Fruit fly (Drosophila melanogaster) whole organism, embryonic: ENCODE measurements around the gene mts.

Experiments used
- B-H1 ChIP-seq: fragments of 200-800 bp; sonication (Bioruptor generic); IDR thresholded peaks from 3 replicates; pipeline ENCODE4 v1.3.6; 2022; ENCODE audit warnings: missing biosample characterization, missing genetic modification characterization
- BEAF-32 ChIP-seq: fragments of 200-800 bp; sonication (Bioruptor generic); optimal IDR thresholded peaks from 3 replicates; lab custom pipeline; 2017; ENCODE audit warnings: missing biosample characterization, missing genetic modification characterization, mild to moderate bottlenecking, moderate library complexity, missing genetic modification reagents
- Bgb ChIP-seq: fragments of 200-800 bp; sonication (Bioruptor generic); IDR thresholded peaks from 2 replicates; pipeline ENCODE4 v1.3.6; 2022; ENCODE audit warnings: missing biosample characterization, missing genetic modification characterization; ENCODE audit not compliant: partially characterized antibody
- C15 ChIP-seq: fragments of 200-800 bp; sonication (Bioruptor generic); IDR thresholded peaks from 3 replicates; pipeline ENCODE4 v1.3.6; 2022; ENCODE audit warnings: missing biosample characterization, missing genetic modification characterization
- CG10366 ChIP-seq: fragments of 200-800 bp; sonication (Bioruptor generic); IDR thresholded peaks from 2 replicates; pipeline ENCODE4 v1.3.6; 2022; ENCODE audit warnings: missing biosample characterization, missing genetic modification characterization
- CG10979 ChIP-seq: fragments of 200-800 bp; sonication (Bioruptor generic); optimal IDR thresholded peaks from 2 replicates; lab custom pipeline; 2018; ENCODE audit warnings: missing biosample characterization, mild to moderate bottlenecking, missing genetic modification characterization, moderate library complexity
- CG12104 ChIP-seq: fragments of 200-800 bp; sonication (Bioruptor generic); optimal IDR thresholded peaks from 3 replicates; lab custom pipeline; 2016; ENCODE audit warnings: missing biosample characterization, missing genetic modification characterization
- CG12744 ChIP-seq: fragments of 200-800 bp; sonication (Bioruptor generic); optimal IDR thresholded peaks from 2 replicates; lab custom pipeline; 2016; ENCODE audit warnings: missing biosample characterization, missing genetic modification characterization
- CG14441 ChIP-seq: fragments of 200-800 bp; sonication (Bioruptor generic); IDR thresholded peaks from 2 replicates; pipeline ENCODE4 v1.3.6; 2022; ENCODE audit warnings: missing biosample characterization, missing genetic modification characterization
- CG17186 ChIP-seq: fragments of 200-800 bp; sonication (Bioruptor generic); optimal IDR thresholded peaks from 3 replicates; lab custom pipeline; 2017; ENCODE audit warnings: missing biosample characterization, missing genetic modification reagents, missing genetic modification characterization
- CG17829 ChIP-seq: fragments of 200-800 bp; optimal IDR thresholded peaks from 2 replicates; lab custom pipeline; 2019; ENCODE audit warnings: missing biosample characterization, mild to moderate bottlenecking, missing genetic modification characterization, moderate library complexity
- CG18764 ChIP-seq: fragments of 200-800 bp; sonication (Bioruptor generic); optimal IDR thresholded peaks from 3 replicates; lab custom pipeline; 2016; ENCODE audit warnings: missing biosample characterization, missing genetic modification characterization
- CG30403 ChIP-seq: fragments of 200-800 bp; sonication (Bioruptor generic); optimal IDR thresholded peaks from 3 replicates; lab custom pipeline; 2016; ENCODE audit warnings: missing biosample characterization, missing genetic modification characterization
- CG3407 ChIP-seq: fragments of 200-800 bp; sonication (Bioruptor generic); optimal IDR thresholded peaks from 2 replicates; lab custom pipeline; 2018; ENCODE audit warnings: missing biosample characterization, mild to moderate bottlenecking, missing genetic modification characterization
- CG43689 ChIP-seq: fragments of 200-800 bp; sonication (Bioruptor generic); IDR thresholded peaks from 2 replicates; pipeline ENCODE4 v1.3.6; 2022; ENCODE audit warnings: missing biosample characterization, missing genetic modification characterization
- CG4707 ChIP-seq: fragments of 200-800 bp; sonication (Bioruptor generic); optimal IDR thresholded peaks from 2 replicates; lab custom pipeline; 2018; ENCODE audit warnings: missing biosample characterization, mild to moderate bottlenecking, missing genetic modification characterization, moderate library complexity
- CG6683 ChIP-seq: fragments of 200-800 bp; sonication (Bioruptor generic); optimal IDR thresholded peaks from 2 replicates; lab custom pipeline; 2017; ENCODE audit warnings: missing biosample characterization, mild to moderate bottlenecking, missing genetic modification characterization, missing genetic modification reagents
- CG7372 ChIP-seq: fragments of 200-800 bp; sonication (Bioruptor generic); IDR thresholded peaks from 2 replicates; pipeline ENCODE4 v1.3.6; 2022; ENCODE audit warnings: missing biosample characterization, missing genetic modification characterization
- CG8765 ChIP-seq: fragments of 200-800 bp; sonication (Bioruptor generic); IDR thresholded peaks from 2 replicates; pipeline ENCODE4 v1.3.6; 2022; ENCODE audit warnings: missing biosample characterization, missing genetic modification characterization
- CG8924 ChIP-seq: fragments of 200-800 bp; optimal IDR thresholded peaks from 3 replicates; lab custom pipeline; 2019; ENCODE audit warnings: missing biosample characterization, mild to moderate bottlenecking, missing genetic modification characterization, moderate library complexity
- CG9817 ChIP-seq: fragments of 200-800 bp; sonication (Bioruptor generic); optimal IDR thresholded peaks from 2 replicates; lab custom pipeline; 2018; ENCODE audit warnings: missing biosample characterization, mild to moderate bottlenecking, missing genetic modification characterization, moderate library complexity
- Dip3 ChIP-seq: fragments of 200-800 bp; sonication (Bioruptor generic); optimal IDR thresholded peaks from 3 replicates; lab custom pipeline; 2016; ENCODE audit warnings: missing biosample characterization, missing genetic modification characterization
- E2f2 ChIP-seq: fragments of 200-800 bp; sonication (Bioruptor generic); IDR thresholded peaks from 2 replicates; pipeline ENCODE4 v1.3.6; 2022; ENCODE audit warnings: missing biosample characterization, missing genetic modification characterization
- Ets97D ChIP-seq: fragments of 200-800 bp; sonication (Bioruptor generic); optimal IDR thresholded peaks from 3 replicates; lab custom pipeline; 2016; ENCODE audit warnings: missing biosample characterization, missing genetic modification characterization
- Fer3 ChIP-seq: fragments of 200-800 bp; sonication (Bioruptor generic); optimal IDR thresholded peaks from 2 replicates; lab custom pipeline; 2018; ENCODE audit warnings: missing biosample characterization, mild to moderate bottlenecking, missing genetic modification characterization, moderate library complexity
- Gug ChIP-seq: fragments of 200-800 bp; sonication (Bioruptor generic); IDR thresholded peaks from 4 replicates; pipeline ENCODE4 v1.3.6; 2022; ENCODE audit warnings: missing biosample characterization, missing genetic modification characterization
- HLH54F ChIP-seq: fragments of 200-800 bp; sonication (Bioruptor generic); optimal IDR thresholded peaks from 3 replicates; lab custom pipeline; 2016; ENCODE audit warnings: missing biosample characterization, missing genetic modification characterization
- Hmr ChIP-seq: fragments of 200-800 bp; sonication (Bioruptor generic); optimal IDR thresholded peaks from 3 replicates; lab custom pipeline; 2017; ENCODE audit warnings: mild to moderate bottlenecking, missing biosample characterization, missing genetic modification reagents, missing genetic modification characterization
- Jarid2 ChIP-seq: fragments of 200-800 bp; sonication (Bioruptor generic); optimal IDR thresholded peaks from 3 replicates; lab custom pipeline; 2017; ENCODE audit warnings: mild to moderate bottlenecking, missing biosample characterization, missing genetic modification reagents, missing genetic modification characterization
- Ravus ChIP-seq: fragments of 200-800 bp; sonication (Bioruptor generic); IDR thresholded peaks from 2 replicates; pipeline ENCODE4 v1.3.6; 2022; ENCODE audit warnings: missing biosample characterization, missing genetic modification characterization
- Scr ChIP-seq: fragments of 200-800 bp; sonication (Bioruptor generic); IDR thresholded peaks from 2 replicates; pipeline ENCODE4 v1.3.6; 2022; ENCODE audit warnings: missing biosample characterization, missing genetic modification characterization; ENCODE audit not compliant: partially characterized antibody
- Ssrp ChIP-seq: fragments of 200-800 bp; sonication (Bioruptor generic); optimal IDR thresholded peaks from 2 replicates; lab custom pipeline; 2018; ENCODE audit warnings: missing biosample characterization, mild to moderate bottlenecking, missing genetic modification characterization, moderate library complexity
- Usf ChIP-seq: fragments of 200-800 bp; sonication (Bioruptor generic); optimal IDR thresholded peaks from 2 replicates; lab custom pipeline; 2017; ENCODE audit warnings: missing genotype, missing biosample characterization, missing genetic modification characterization
- ash1 ChIP-seq: fragments of 200-800 bp; sonication (Bioruptor generic); optimal IDR thresholded peaks from 2 replicates; lab custom pipeline; 2018; ENCODE audit warnings: missing biosample characterization, mild to moderate bottlenecking, missing genetic modification characterization
- az2 ChIP-seq: fragments of 200-800 bp; sonication (Bioruptor generic); optimal IDR thresholded peaks from 3 replicates; lab custom pipeline; 2016; ENCODE audit warnings: missing biosample characterization, missing genetic modification characterization
- crc ChIP-seq: fragments of 200-800 bp; sonication (Bioruptor generic); optimal IDR thresholded peaks from 2 replicates; lab custom pipeline; 2016; ENCODE audit warnings: missing biosample characterization, missing genetic modification characterization
- croc ChIP-seq: fragments of 200-800 bp; sonication (Bioruptor generic); conservative IDR thresholded peaks from 3 replicates; pipeline ENCODE4 v1.3.6; 2022; ENCODE audit warnings: missing biosample characterization, missing genetic modification characterization
- ewg ChIP-seq: fragments of 200-800 bp; sonication (Bioruptor generic); optimal IDR thresholded peaks from 3 replicates; lab custom pipeline; 2017; ENCODE audit warnings: mild to moderate bottlenecking, missing biosample characterization, missing genetic modification reagents, missing genetic modification characterization
- fu2 ChIP-seq: fragments of 200-800 bp; sonication (Bioruptor generic); optimal IDR thresholded peaks from 2 replicates; lab custom pipeline; 2016; ENCODE audit warnings: missing biosample characterization, missing genetic modification characterization
- jigr1 ChIP-seq: fragments of 200-800 bp; sonication (Bioruptor generic); IDR thresholded peaks from 3 replicates; pipeline ENCODE4 v1.3.6; 2022; ENCODE audit warnings: missing biosample characterization, missing genetic modification characterization
- klu ChIP-seq: fragments of 200-800 bp; sonication (Bioruptor generic); IDR thresholded peaks from 2 replicates; pipeline ENCODE4 v1.3.6; 2022; ENCODE audit warnings: missing biosample characterization, missing genetic modification characterization
- mld ChIP-seq: fragments of 200-800 bp; sonication (Bioruptor generic); IDR thresholded peaks from 3 replicates; pipeline ENCODE4 v1.3.6; 2022; ENCODE audit warnings: missing biosample characterization, missing genetic modification characterization; ENCODE audit not compliant: partially characterized antibody
- nerfin-2 ChIP-seq: fragments of 200-800 bp; sonication (Bioruptor generic); IDR thresholded peaks from 2 replicates; pipeline ENCODE4 v1.3.6; 2022; ENCODE audit warnings: missing biosample characterization, missing genetic modification characterization; ENCODE audit not compliant: partially characterized antibody
- oc ChIP-seq: fragments of 200-800 bp; sonication (Bioruptor generic); optimal IDR thresholded peaks from 2 replicates; lab custom pipeline; 2018; ENCODE audit warnings: missing biosample characterization, mild to moderate bottlenecking, missing genetic modification characterization, moderate library complexity
- p53 ChIP-seq: fragments of 200-800 bp; sonication (Bioruptor generic); optimal IDR thresholded peaks from 2 replicates; lab custom pipeline; 2016; ENCODE audit warnings: missing biosample characterization, missing genetic modification characterization
- peb ChIP-seq: fragments of 200-800 bp; sonication (Bioruptor generic); IDR thresholded peaks from 2 replicates; pipeline ENCODE4 v1.3.6; 2022; ENCODE audit warnings: missing biosample characterization, missing genetic modification characterization
- scrt ChIP-seq: fragments of 200-800 bp; sonication (Bioruptor generic); optimal IDR thresholded peaks from 2 replicates; lab custom pipeline; 2018; ENCODE audit warnings: missing biosample characterization, mild to moderate bottlenecking, missing genetic modification characterization, moderate library complexity
- shn ChIP-seq: fragments of 200-800 bp; sonication (Bioruptor generic); optimal IDR thresholded peaks from 3 replicates; lab custom pipeline; 2016; ENCODE audit warnings: missing biosample characterization, missing genetic modification characterization
- sim ChIP-seq: fragments of 200-800 bp; sonication (Bioruptor generic); IDR thresholded peaks from 2 replicates; pipeline ENCODE4 v1.3.6; 2022; ENCODE audit warnings: missing biosample characterization, missing genetic modification characterization
- toy ChIP-seq: fragments of 200-800 bp; sonication (Bioruptor generic); IDR thresholded peaks from 2 replicates; pipeline ENCODE4 v1.3.6; 2022; ENCODE audit warnings: missing biosample characterization, missing genetic modification characterization
- unpg ChIP-seq: fragments of 200-800 bp; sonication (Bioruptor generic); optimal IDR thresholded peaks from 3 replicates; lab custom pipeline; 2018; ENCODE audit warnings: missing biosample characterization, mild to moderate bottlenecking, missing genetic modification characterization, moderate library complexity
- vnd ChIP-seq: fragments of 200-800 bp; sonication (Bioruptor generic); IDR thresholded peaks from 3 replicates; pipeline ENCODE4 v1.3.6; 2022; ENCODE audit warnings: missing biosample characterization, missing genetic modification characterization; ENCODE audit not compliant: partially characterized antibody

The mts gene

DNA sequence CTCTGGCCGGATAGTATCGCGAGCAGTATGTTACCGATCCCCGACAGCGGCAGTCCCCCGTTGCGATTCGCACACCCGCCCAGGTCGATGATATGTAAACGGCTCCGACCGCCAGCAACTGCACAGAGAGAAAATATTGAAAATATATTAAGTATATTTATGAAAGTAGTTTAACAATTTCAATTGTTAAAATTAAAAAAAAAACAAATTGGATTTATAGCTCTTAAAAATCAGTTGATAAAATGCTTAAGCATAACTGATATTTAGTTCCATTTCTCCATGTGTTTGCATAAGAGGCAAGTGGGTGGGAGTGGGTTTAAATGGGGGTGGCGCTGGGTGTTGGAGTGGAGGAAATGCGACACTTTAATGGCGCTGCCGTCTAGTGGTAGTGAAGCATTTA lies 22.0 kb downstream of the mts start (continued):
- no peak for TF ChIP-seq Dip3
- TF ChIP-seq CG43689 (GFP tag; lab: Robert Waterston, UW), result no peak
- peak; percentile 12; the same call in 1 of the 2 replicates for TF ChIP-seq CG10366 (GFP tag; lab: Robert Waterston, UW)
- TF ChIP-seq nerfin-2 (GFP tag; lab: Robert Waterston, UW), result no peak
- no peak for TF ChIP-seq Bgb
- TF ChIP-seq E2f2 (GFP tag; lab: Robert Waterston, UW), result 0 out of 2 replicates have a peak, but pooled peaks have one; percentile 8
- no peak for TF ChIP-seq Ets97D (GFP tag; lab: Kevin White, UChicago)
- TF ChIP-seq CG12744 (GFP tag; lab: Kevin White, UChicago), result no peak
- TF ChIP-seq ash1 (GFP tag; lab: Kevin White, UChicago), result no peak
- TF ChIP-seq Hmr (GFP tag; lab: Kevin White, UChicago), result peak; percentile 9
- no peak for TF ChIP-seq CG17829 (tag; lab: Kevin White, UChicago)
- no peak for TF ChIP-seq CG17186 (GFP tag; lab: Kevin White, UChicago)
- no peak for TF ChIP-seq shn
- peak; percentile 34 for TF ChIP-seq unpg (GFP tag; lab: Kevin White, UChicago)
- TF ChIP-seq CG30403 (GFP tag; lab: Kevin White, UChicago), result no peak
- peak; percentile 24 for TF ChIP-seq CG10979 (tag; lab: Kevin White, UChicago)
- TF ChIP-seq Jarid2 (GFP tag; lab: Kevin White, UChicago), result no peak
- TF ChIP-seq Gug (GFP tag; lab: Robert Waterston, UW), result no peak
- no peak for TF ChIP-seq CG8924
- no peak for TF ChIP-seq CG8765 (GFP tag; lab: Robert Waterston, UW)
- TF ChIP-seq Ssrp (tag; lab: Kevin White, UChicago), result peak; percentile 3
- no peak for TF ChIP-seq Usf
- no peak for TF ChIP-seq Fer3
- TF ChIP-seq CG18764 (GFP tag; lab: Kevin White, UChicago), result no peak
- no peak for TF ChIP-seq crc
- no peak for TF ChIP-seq Ravus (GFP tag; lab: Robert Waterston, UW)
- peak; percentile 23 for TF ChIP-seq CG9817
- no peak for TF ChIP-seq fu2
- TF ChIP-seq az2 (GFP tag; lab: Kevin White, UChicago), result peak; percentile 7
- no peak for TF ChIP-seq HLH54F (GFP tag; lab: Kevin White, UChicago)
- TF ChIP-seq oc (tag; lab: Kevin White, UChicago), result no peak
- TF ChIP-seq B-H1 (GFP tag; lab: Robert Waterston, UW), result no peak
- no peak for TF ChIP-seq scrt (GFP tag; lab: Kevin White, UChicago)
- TF ChIP-seq CG6683 (GFP tag; lab: Kevin White, UChicago), result no peak
- no peak for TF ChIP-seq CG4707
- no peak for TF ChIP-seq jigr1
- no peak for TF ChIP-seq croc (GFP tag; lab: Robert Waterston, UW)
- no peak for TF ChIP-seq p53 (GFP tag; lab: Kevin White, UChicago)
- TF ChIP-seq toy, result no peak
- TF ChIP-seq C15 (GFP tag; lab: Robert Waterston, UW), result no peak
- no peak for TF ChIP-seq sim (GFP tag; lab: Robert Waterston, UW)
- TF ChIP-seq vnd, result no peak
- TF ChIP-seq CG14441 (GFP tag; lab: Robert Waterston, UW), result no peak
- TF ChIP-seq klu (GFP tag; lab: Robert Waterston, UW), result 0 out of 2 replicates have a peak, but pooled peaks have one; percentile 10
- TF ChIP-seq CG12104, result no peak
- no peak for TF ChIP-seq peb (GFP tag; lab: Robert Waterston, UW)
- no peak for TF ChIP-seq Scr (GFP tag; lab: Robert Waterston, UW)
- TF ChIP-seq CG3407, result no peak
- TF ChIP-seq mld, result no peak
- no peak for TF ChIP-seq BEAF-32
- no peak for TF ChIP-seq CG7372 (GFP tag; lab: Robert Waterston, UW)
- peak; percentile 13 for TF ChIP-seq ewg
